Worm (Caenorhabditis elegans): ENCODE results near the gene qns-1.

- TF ChIP-seq him-1 (tag; optimal IDR thresholded peaks at IDR 0.05): no peak
- no peak for TF ChIP-seq dao-5 (tag; optimal IDR thresholded peaks at IDR 0.05)
Observed at ce11 chrIV:10232456-10232855, 13.3 kb upstream of the qns-1 start, which contains the start of gene F01G10.4.
